Worm (Caenorhabditis elegans) whole organism, young adult: ENCODE data around the gene F11A5.13.

Experiments
- B0336.3 ChIP-seq: fragments of 200-800 bp; sonication (Bioruptor generic); IDR thresholded peaks from 2 replicates; pipeline ENCODE4 v1.3.6; 2022; ENCODE audit warnings: missing genetic modification characterization, missing compliant biosample characterization
- C17E4.6 ChIP-seq: fragments of 200-800 bp; sonication (Bioruptor generic); IDR thresholded peaks from 2 replicates; pipeline ENCODE4 v1.3.6; 2022; ENCODE audit warnings: missing genetic modification reagents, missing genetic modification characterization, missing compliant biosample characterization
- F10E7.11 ChIP-seq: sonication (generic microtip); optimal IDR thresholded peaks from 2 replicates; lab custom pipeline; 2017; ENCODE audit warnings: mild to moderate bottlenecking, missing genetic modification characterization, moderate library complexity, missing compliant biosample characterization
- F37B4.10 ChIP-seq: fragments of 200-800 bp; sonication (Bioruptor generic); IDR thresholded peaks from 2 replicates; pipeline ENCODE4 v1.3.6; 2022; ENCODE audit warnings: missing genetic modification characterization, missing compliant biosample characterization
- F49E8.2 ChIP-seq: sonication (generic microtip); optimal IDR thresholded peaks from 3 replicates; lab custom pipeline; 2017; ENCODE audit warnings: missing genetic modification characterization, mild to moderate bottlenecking, missing compliant biosample characterization, antibody characterized with exemption, moderate library complexity; ENCODE audit not compliant: insufficient read depth
- T07F8.4 ChIP-seq: sonication (generic microtip); optimal IDR thresholded peaks from 2 replicates; lab custom pipeline; 2016; ENCODE audit warnings: mild to moderate bottlenecking, missing genetic modification characterization, moderate library complexity, missing compliant biosample characterization
- T26A5.8 ChIP-seq: sonication (generic microtip); optimal IDR thresholded peaks from 2 replicates; lab custom pipeline; 2016; ENCODE audit warnings: missing genetic modification characterization, missing compliant biosample characterization
- Y95B8A.8 ChIP-seq: fragments of 200-800 bp; sonication (Bioruptor generic); IDR thresholded peaks from 2 replicates; pipeline ENCODE4 v1.3.6; 2022; ENCODE audit warnings: missing genetic modification reagents, missing genetic modification characterization, missing compliant biosample characterization
- athp-1 ChIP-seq: sonication (generic microtip); optimal IDR thresholded peaks from 2 replicates; lab custom pipeline; 2017; ENCODE audit warnings: mild to moderate bottlenecking, missing genetic modification characterization, missing compliant biosample characterization
- bed-1 ChIP-seq: fragments of 200-800 bp; sonication (Bioruptor generic); IDR thresholded peaks from 2 replicates; pipeline ENCODE4 v1.3.6; 2022; ENCODE audit warnings: missing genetic modification reagents, missing genetic modification characterization, missing compliant biosample characterization
- bed-2 ChIP-seq: fragments of 200-800 bp; sonication (Bioruptor generic); IDR thresholded peaks from 2 replicates; pipeline ENCODE4 v1.3.6; 2022; ENCODE audit warnings: missing genetic modification reagents, missing genetic modification characterization, missing compliant biosample characterization
- ccch-3 ChIP-seq: fragments of 200-800 bp; sonication (Bioruptor generic); optimal IDR thresholded peaks from 2 replicates; lab custom pipeline; 2018; ENCODE audit warnings: mild to moderate bottlenecking, missing genetic modification characterization, missing compliant biosample characterization
- cebp-2 ChIP-seq: fragments of 200-800 bp; sonication (Bioruptor generic); IDR thresholded peaks from 2 replicates; pipeline ENCODE4 v1.3.6; 2022; ENCODE audit warnings: missing genetic modification characterization, missing compliant biosample characterization
- ceh-40 ChIP-seq: fragments of 200-800 bp; sonication (Bioruptor generic); IDR thresholded peaks from 2 replicates; pipeline ENCODE4 v1.3.6; 2022; ENCODE audit warnings: missing genetic modification characterization, missing compliant biosample characterization
- ceh-91 ChIP-seq: fragments of 200-800 bp; sonication (Bioruptor generic); IDR thresholded peaks from 2 replicates; pipeline ENCODE4 v1.3.6; 2022; ENCODE audit warnings: missing genetic modification reagents, missing genetic modification characterization, missing compliant biosample characterization
- egrh-3 ChIP-seq: fragments of 200-800 bp; sonication (Bioruptor generic); IDR thresholded peaks from 2 replicates; pipeline ENCODE4 v1.3.6; 2022; ENCODE audit warnings: missing genetic modification reagents, missing genetic modification characterization, missing compliant biosample characterization
- him-1 ChIP-seq: sonication (generic microtip); optimal IDR thresholded peaks from 2 replicates; lab custom pipeline; 2016; ENCODE audit warnings: missing genotype, missing genetic modification reagents, missing genetic modification characterization, missing compliant biosample characterization
- hlh-12 ChIP-seq: sonication (generic microtip); optimal IDR thresholded peaks from 2 replicates; lab custom pipeline; 2016; ENCODE audit warnings: missing genetic modification characterization, missing compliant biosample characterization
- hlh-26 ChIP-seq: fragments of 200-800 bp; sonication (Bioruptor generic); conservative IDR thresholded peaks from 2 replicates; pipeline ENCODE4 v1.3.6; 2022; ENCODE audit warnings: missing genetic modification reagents, missing genetic modification characterization, missing compliant biosample characterization
- hmg-20 ChIP-seq: fragments of 200-800 bp; sonication (Bioruptor generic); IDR thresholded peaks from 2 replicates; pipeline ENCODE4 v1.3.6; 2022; ENCODE audit warnings: missing genetic modification reagents, missing genetic modification characterization, missing compliant biosample characterization
- hrde-1 ChIP-seq: sonication (generic microtip); optimal IDR thresholded peaks from 2 replicates; lab custom pipeline; 2016; ENCODE audit warnings: missing genetic modification characterization, mild to moderate bottlenecking, missing compliant biosample characterization, moderate library complexity, missing genotype, missing genetic modification reagents, borderline replicate concordance
- lag-1 ChIP-seq: fragments of 200-800 bp; sonication (Bioruptor generic); IDR thresholded peaks from 2 replicates; pipeline ENCODE4 v1.3.6; 2022; ENCODE audit warnings: missing genetic modification reagents, missing genetic modification characterization, missing compliant biosample characterization
- let-607 ChIP-seq, 2 experiments: fragments of 200-800 bp in 1 of 2; sonication (Bioruptor generic) in 1 of 2; sonication (generic microtip) in 1 of 2; optimal IDR thresholded peaks; 2 replicates each; lab custom pipeline; 2016 to 2018; ENCODE audit warnings: mild to moderate bottlenecking in 2 of 2, missing compliant biosample characterization in 2 of 2, missing genetic modification characterization in 2 of 2, moderate library complexity in 2 of 2, missing genotype in 1 of 2
- lin-26 ChIP-seq: fragments of 200-800 bp; sonication (Bioruptor generic); IDR thresholded peaks from 2 replicates; pipeline ENCODE4 v1.3.6; 2022; ENCODE audit warnings: missing genetic modification reagents, missing genetic modification characterization, missing compliant biosample characterization
- madf-6 ChIP-seq: fragments of 200-800 bp; sonication (Bioruptor generic); IDR thresholded peaks from 2 replicates; pipeline ENCODE4 v1.3.6; 2022; ENCODE audit warnings: missing genetic modification reagents, missing genetic modification characterization, missing compliant biosample characterization
- madf-8 ChIP-seq: fragments of 200-800 bp; sonication (Bioruptor generic); conservative IDR thresholded peaks from 2 replicates; pipeline ENCODE4 v1.3.6; 2022; ENCODE audit warnings: missing genetic modification reagents, missing genetic modification characterization, missing compliant biosample characterization
- mes-4 ChIP-seq: sonication (generic microtip); optimal IDR thresholded peaks from 2 replicates; lab custom pipeline; 2016; ENCODE audit warnings: missing genotype, missing genetic modification characterization, missing compliant biosample characterization
- nhr-90 ChIP-seq: sonication (generic microtip); optimal IDR thresholded peaks from 2 replicates; lab custom pipeline; 2016; ENCODE audit warnings: missing genotype, mild to moderate bottlenecking, missing genetic modification characterization, missing compliant biosample characterization
- rcor-1 ChIP-seq: fragments of 200-800 bp; sonication (Bioruptor generic); IDR thresholded peaks from 2 replicates; pipeline ENCODE4 v1.3.6; 2022; ENCODE audit warnings: missing genetic modification reagents, missing genetic modification characterization, missing compliant biosample characterization
- repo-1 ChIP-seq: sonication (generic microtip); optimal IDR thresholded peaks from 2 replicates; lab custom pipeline; 2017; ENCODE audit warnings: mild to moderate bottlenecking, missing genetic modification characterization, missing compliant biosample characterization
- sdz-38 ChIP-seq: sonication (generic microtip); optimal IDR thresholded peaks from 2 replicates; lab custom pipeline; 2016; ENCODE audit warnings: missing genotype, missing genetic modification characterization, missing compliant biosample characterization
- snpc-1.1 ChIP-seq: sonication (generic microtip); optimal IDR thresholded peaks from 2 replicates; lab custom pipeline; 2017; ENCODE audit warnings: missing genetic modification characterization, mild to moderate bottlenecking, missing compliant biosample characterization, antibody characterized with exemption, moderate library complexity, missing genotype, missing genetic modification reagents; ENCODE audit not compliant: insufficient read depth
- snpc-3.4 ChIP-seq: sonication (generic microtip); optimal IDR thresholded peaks from 2 replicates; lab custom pipeline; 2017; ENCODE audit warnings: missing genetic modification characterization, mild to moderate bottlenecking, missing compliant biosample characterization, antibody characterized with exemption, moderate library complexity, missing genotype, missing genetic modification reagents
- snpc-4 ChIP-seq, 5 experiments: fragments of 150-350 bp in 1 of 5; sonication (generic microtip) in 4 of 5; optimal IDR thresholded peaks; 2 replicates each; lab custom pipeline; 2014 to 2018; ENCODE audit warnings: missing genetic modification characterization in 5 of 5, missing biosample characterization in 3 of 5, antibody characterized with exemption in 2 of 5, mild to moderate bottlenecking in 2 of 5, missing compliant biosample characterization in 2 of 5, missing genotype in 2 of 5, moderate library complexity in 2 of 5, missing genetic modification reagents in 1 of 5
- sptf-2 ChIP-seq: fragments of 200-800 bp; sonication (Bioruptor generic); optimal IDR thresholded peaks from 2 replicates; lab custom pipeline; 2018; ENCODE audit warnings: mild to moderate bottlenecking, missing genetic modification characterization, missing compliant biosample characterization
- tlf-1 ChIP-seq: fragments of 200-800 bp; sonication (Bioruptor generic); optimal IDR thresholded peaks from 2 replicates; lab custom pipeline; 2018; ENCODE audit warnings: mild to moderate bottlenecking, missing genetic modification characterization, missing compliant biosample characterization
- zim-3 ChIP-seq: sonication (generic microtip); optimal IDR thresholded peaks from 2 replicates; lab custom pipeline; 2017; ENCODE audit warnings: mild to moderate bottlenecking, missing genetic modification characterization, moderate library complexity, missing compliant biosample characterization
- ztf-22 ChIP-seq: fragments of 200-800 bp; sonication (Bioruptor generic); optimal IDR thresholded peaks from 2 replicates; lab custom pipeline; 2018; ENCODE audit warnings: mild to moderate bottlenecking, missing genetic modification characterization, moderate library complexity, missing compliant biosample characterization

The F11A5.13 gene

ce11 chrV:16246579-16246978, 20.1 kb upstream of the F11A5.13 start, which contains the start of gene srh-95:
Gene srh-95, plus strand, starts transcription at chrV:16246879.
- no peak for TF ChIP-seq snpc-4 (GFP tag; optimal IDR thresholded peaks at IDR 0.05; lab: Kevin White, UChicago)
- no peak for TF ChIP-seq snpc-4 (tag; optimal IDR thresholded peaks at IDR 0.05; lab: Kevin White, UChicago)
- TF ChIP-seq ceh-40 (GFP tag; lab: Robert Waterston, UW) = no peak
- TF ChIP-seq repo-1 (tag; lab: Kevin White, UChicago) = no peak
- no peak for TF ChIP-seq cebp-2
- no peak for TF ChIP-seq bed-2 (GFP tag; lab: Robert Waterston, UW)
- no peak for TF ChIP-seq hrde-1
- TF ChIP-seq lin-26 (GFP tag; lab: Robert Waterston, UW) = no peak
- TF ChIP-seq F10E7.11 (tag; lab: Kevin White, UChicago) = no peak

ce11 chrV:16244078-16244477, 17.6 kb upstream of the F11A5.13 start, which contains the start of gene srh-104:
Gene srh-104, minus strand, starts transcription at chrV:16244178.
- TF ChIP-seq hrde-1 (no peak), lag-1 (GFP tag; lab: Robert Waterston, UW) (no peak), T26A5.8 (no peak), bed-2 (GFP tag; lab: Robert Waterston, UW) (no peak), ztf-22 (GFP tag; lab: Kevin White, UChicago) (no peak)

- TF ChIP-seq sdz-38 (tag; lab: Kevin White, UChicago) = no peak
- TF ChIP-seq F37B4.10 (GFP tag; lab: Robert Waterston, UW) = no peak
- no peak for TF ChIP-seq snpc-4 (GFP tag; optimal IDR thresholded peaks at IDR 0.05; lab: Kevin White, UChicago)
- no peak for TF ChIP-seq snpc-4 (tag; optimal IDR thresholded peaks at IDR 0.05; lab: Kevin White, UChicago)
Measured at ce11 chrV:16237223-16237622, 10.7 kb upstream of the F11A5.13 start, which contains the start of gene F21H7.5. Gene F21H7.5, plus strand, starts transcription at chrV:16237523.

- TF ChIP-seq lag-1 (GFP tag; lab: Robert Waterston, UW) (no peak), ceh-91 (GFP tag; lab: Robert Waterston, UW) (no peak), athp-1 (no peak), snpc-3.4 (tag; lab: Kevin White, UChicago) (no peak), let-607 (tag; optimal IDR thresholded peaks at IDR 0.05; lab: Kevin White, UChicago) (no peak), zim-3 (no peak), rcor-1 (GFP tag; lab: Robert Waterston, UW) (no peak)
Measured at ce11 chrV:16235647-16236046, 9.2 kb upstream of the F11A5.13 start, which contains the start of gene srh-98. Gene srh-98, minus strand, starts transcription at chrV:16235747.

ce11 chrV:16235135-16235534, 8.7 kb upstream of the F11A5.13 start, which contains the start of gene F21H7.3:
Gene F21H7.3, minus strand, starts transcription at chrV:16235235.
- no peak for TF ChIP-seq F37B4.10 (GFP tag; lab: Robert Waterston, UW)
- no peak for TF ChIP-seq madf-8 (GFP tag; lab: Robert Waterston, UW)
- no peak for TF ChIP-seq F49E8.2 (tag; lab: Kevin White, UChicago)
- TF ChIP-seq ccch-3 (GFP tag; lab: Kevin White, UChicago) = no peak
- TF ChIP-seq him-1 (tag; lab: Kevin White, UChicago) = no peak
- no peak for TF ChIP-seq hlh-26 (GFP tag; lab: Robert Waterston, UW)
- no peak for TF ChIP-seq snpc-1.1 (tag; lab: Kevin White, UChicago)
- no peak for TF ChIP-seq nhr-90 (tag; lab: Kevin White, UChicago)
- TF ChIP-seq bed-1 (GFP tag; lab: Robert Waterston, UW) = no peak
- TF ChIP-seq bed-2 (GFP tag; lab: Robert Waterston, UW) = no peak
- TF ChIP-seq, all 124 proteins: peak for 0

ce11 chrV:16233624-16234023, 7.1 kb upstream of the F11A5.13 start, which contains the start of gene clec-233:
Gene clec-233, plus strand, starts transcription at chrV:16233924.
- TF ChIP-seq F37B4.10 (GFP tag; lab: Robert Waterston, UW) (no peak), zim-3 (no peak), madf-6 (GFP tag; lab: Robert Waterston, UW) (no peak), sptf-2 (GFP tag; lab: Kevin White, UChicago) (no peak), T07F8.4 (tag; lab: Kevin White, UChicago) (no peak), B0336.3 (GFP tag; lab: Robert Waterston, UW) (no peak), snpc-4 (GFP tag; optimal IDR thresholded peaks at IDR 0.05; lab: Kevin White, UChicago) (no peak), snpc-4 (tag; optimal IDR thresholded peaks at IDR 0.05; lab: Kevin White, UChicago) (no peak), hmg-20 (GFP tag; lab: Robert Waterston, UW) (no peak), tlf-1 (GFP tag; lab: Kevin White, UChicago) (no peak), egrh-3 (GFP tag; lab: Robert Waterston, UW) (no peak), mes-4 (tag; lab: Kevin White, UChicago) (no peak), ztf-22 (GFP tag; lab: Kevin White, UChicago) (no peak), C17E4.6 (GFP tag; lab: Robert Waterston, UW) (no peak), Y95B8A.8 (no peak), hlh-12 (tag; lab: Kevin White, UChicago) (no peak)
